Worm (Caenorhabditis elegans): Measurements from ENCODE around the gene faah-5.

DNA sequence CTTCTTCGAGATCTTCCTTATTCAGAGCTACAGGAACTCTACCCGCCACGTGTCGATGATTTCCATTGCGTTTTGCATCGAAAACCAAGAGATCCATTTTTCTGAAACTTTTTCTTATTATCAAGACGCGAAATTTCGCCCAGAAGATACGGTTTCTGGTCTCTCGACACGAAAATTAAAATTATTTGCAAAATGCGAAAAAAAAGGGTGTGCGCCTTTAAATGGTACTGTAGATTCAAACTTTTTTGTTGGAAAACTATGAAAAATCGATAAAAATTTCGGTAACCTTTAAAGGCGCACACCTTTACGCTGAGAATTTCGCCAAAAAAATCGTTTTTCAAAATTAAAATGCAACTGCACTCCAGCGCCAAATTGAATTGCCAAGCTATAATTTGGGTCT is 6.9 kb upstream of the faah-5 start, which contains the start of gene tsen-2:
- TF ChIP-seq dve-1 (tag; optimal IDR thresholded peaks at IDR 0.05; ENCODE audit: insufficient read depth), result no peak
- no peak for TF ChIP-seq snpc-4 (tag; optimal IDR thresholded peaks at IDR 0.05)
- TF ChIP-seq hif-1 (tag; optimal IDR thresholded peaks at IDR 0.05), result no peak
- TF ChIP-seq nhr-28 (tag; optimal IDR thresholded peaks at IDR 0.05), result no peak
- no peak for TF ChIP-seq aly-2 (tag; optimal IDR thresholded peaks at IDR 0.05)
- no peak for TF ChIP-seq Y48G9A.11 (GFP tag; IDR thresholded peaks at IDR 0.05)
- TF ChIP-seq fos-1 (tag; optimal IDR thresholded peaks at IDR 0.05), result no peak
- no peak for TF ChIP-seq unc-62 (GFP tag; optimal IDR thresholded peaks at IDR 0.05 in 1 of 2)
- TF ChIP-seq unc-62 (tag; optimal IDR thresholded peaks at IDR 0.05), result no peak
- TF ChIP-seq hlh-11 (tag; optimal IDR thresholded peaks at IDR 0.05), result no peak
- TF ChIP-seq lsy-2 (tag; optimal IDR thresholded peaks at IDR 0.05), result no peak
- TF ChIP-seq R02D3.7 (tag; optimal IDR thresholded peaks at IDR 0.05), result no peak
- no peak for TF ChIP-seq unc-130 (GFP tag; optimal IDR thresholded peaks at IDR 0.05)
- TF ChIP-seq Y75B8A.6 (GFP tag; IDR thresholded peaks at IDR 0.05), result no peak

Data from whole organism, L4 larva.